Worm (Caenorhabditis elegans): ENCODE data around the gene K09C8.9.

K09C8.9 gene

ce11 chrX:10963453-10964046 lies 4.0 kb downstream of the K09C8.9 start, which contains the start of gene nas-10 (continued):
- TF ChIP-seq F23B12.7 (tag; optimal IDR thresholded peaks at IDR 0.05; ENCODE audit: insufficient read depth) (no peak), dpff-1 (tag; optimal IDR thresholded peaks at IDR 0.05) (no peak), athp-1 (tag; optimal IDR thresholded peaks at IDR 0.05) (peak; percentile 41), F33H1.4 (GFP tag; IDR thresholded peaks at IDR 0.05) (no peak), F57A8.1 (GFP tag; optimal IDR thresholded peaks at IDR 0.05) (peak; percentile 4), ztf-25 (GFP tag; IDR thresholded peaks at IDR 0.05) (peak; percentile 78; the same call in 1 of the 2 replicates), rpc-1 (optimal IDR thresholded peaks at IDR 0.05) (peak; percentile 91), rpc-1 (tag; optimal IDR thresholded peaks at IDR 0.05) (peak; percentile 96), mxl-1 (tag; optimal IDR thresholded peaks at IDR 0.05) (peak; percentile 68), ceh-58 (GFP tag; IDR thresholded peaks at IDR 0.05) (0 out of 2 replicates have a peak, but pooled peaks have one; percentile 47), F52B5.7 (tag; optimal IDR thresholded peaks at IDR 0.05) (peak; percentile 65), F39B2.1 (GFP tag; IDR thresholded peaks at IDR 0.05) (no peak), unc-62 (GFP tag; optimal IDR thresholded peaks at IDR 0.05) (no peak), hlh-26 (GFP tag; conservative IDR thresholded peaks at IDR 0.05) (no peak), mes-4 (tag; optimal IDR thresholded peaks at IDR 0.05) (peak; percentile 89), nfyb-1 (GFP tag; IDR thresholded peaks at IDR 0.05) (peak; percentile 85), lin-40 (tag; optimal IDR thresholded peaks at IDR 0.05) (no peak), ceh-27 (GFP tag; optimal IDR thresholded peaks at IDR 0.05) (peak; percentile 40), Y56A3A.18 (GFP tag; IDR thresholded peaks at IDR 0.05) (peak; percentile 93), ztf-28 (GFP tag; IDR thresholded peaks at IDR 0.05) (0 out of 2 replicates have a peak, but pooled peaks have one; percentile 59), gei-17 (GFP tag; optimal IDR thresholded peaks at IDR 0.05) (no peak), aptf-3 (GFP tag; IDR thresholded peaks at IDR 0.05) (0 out of 2 replicates have a peak, but pooled peaks have one; percentile 11), efl-1 (GFP tag; optimal IDR thresholded peaks at IDR 0.05) (no peak), repo-1 (tag; optimal IDR thresholded peaks at IDR 0.05) (no peak), C06A6.2 (GFP tag; conservative IDR thresholded peaks at IDR 0.05) (no peak), unc-130 (GFP tag; optimal IDR thresholded peaks at IDR 0.05) (no peak), Y67H2A.10 (GFP tag; conservative IDR thresholded peaks at IDR 0.05) (no peak), nfya-1 (tag; optimal IDR thresholded peaks at IDR 0.05; ENCODE audit: borderline replicate concordance, insufficient read depth) (no peak), ztf-3 (GFP tag; optimal IDR thresholded peaks at IDR 0.05) (no peak), lin-54 (GFP tag; optimal IDR thresholded peaks at IDR 0.05) (no peak), rcor-1 (GFP tag; IDR thresholded peaks at IDR 0.05) (peak; percentile 73), D2030.7 (GFP tag; IDR thresholded peaks at IDR 0.05) (peak; percentile 73), lag-1 (GFP tag; IDR thresholded peaks at IDR 0.05) (no peak), pha-4 (tag; optimal IDR thresholded peaks at IDR 0.05) (no peak), atf-7 (tag; optimal IDR thresholded peaks at IDR 0.05) (peak; percentile 22), dpl-1 (GFP tag; optimal IDR thresholded peaks at IDR 0.05) (no peak), ztf-26 (tag; optimal IDR thresholded peaks at IDR 0.05) (peak; percentile 37), cebp-2 (GFP tag; IDR thresholded peaks at IDR 0.05) (0 out of 2 replicates have a peak, but pooled peaks have one; percentile 38), B0261.1 (tag; optimal IDR thresholded peaks at IDR 0.05) (peak; percentile 97), T26A5.8 (tag; optimal IDR thresholded peaks at IDR 0.05) (peak; percentile 27), somi-1 (GFP tag; optimal IDR thresholded peaks at IDR 0.05) (peak; percentile 9), ekl-4 (GFP tag; IDR thresholded peaks at IDR 0.05) (no peak), Y95B8A.8 (GFP tag; IDR thresholded peaks at IDR 0.05) (no peak), Y53G8AR.9 (GFP tag; conservative IDR thresholded peaks at IDR 0.05) (no peak), madf-6 (GFP tag; IDR thresholded peaks at IDR 0.05) (no peak), C17E4.6 (GFP tag; IDR thresholded peaks at IDR 0.05) (no peak), chd-7 (tag; optimal IDR thresholded peaks at IDR 0.05) (peak; percentile 53), tbx-9 (tag; optimal IDR thresholded peaks at IDR 0.05; ENCODE audit: borderline replicate concordance) (no peak), ceh-40 (GFP tag; IDR thresholded peaks at IDR 0.05) (peak; percentile 72; the same call in 1 of the 2 replicates), sptf-2 (GFP tag; optimal IDR thresholded peaks at IDR 0.05) (peak; percentile 2)

All from whole organism, young adult.